Fruit fly (Drosophila melanogaster) whole organism, embryonic: Measurements from ENCODE around the gene dome.

Source experiments
- Bgb ChIP-seq: fragments of 200-800 bp; sonication (Bioruptor generic); IDR thresholded peaks from 2 replicates; pipeline ENCODE4 v1.3.6; 2022; ENCODE audit warnings: missing biosample characterization, missing genetic modification characterization; ENCODE audit not compliant: partially characterized antibody
- CG10366 ChIP-seq: fragments of 200-800 bp; sonication (Bioruptor generic); IDR thresholded peaks from 2 replicates; pipeline ENCODE4 v1.3.6; 2022; ENCODE audit warnings: missing biosample characterization, missing genetic modification characterization
- CG12299 ChIP-seq: fragments of 200-800 bp; sonication (Bioruptor generic); optimal IDR thresholded peaks from 2 replicates; lab custom pipeline; 2018; ENCODE audit warnings: missing biosample characterization, mild to moderate bottlenecking, missing genetic modification characterization
- CG1233 ChIP-seq: fragments of 200-800 bp; sonication (Bioruptor generic); optimal IDR thresholded peaks from 4 replicates; lab custom pipeline; 2018; ENCODE audit warnings: missing biosample characterization, mild to moderate bottlenecking, missing genetic modification characterization
- CG12391 ChIP-seq: fragments of 200-800 bp; sonication (Bioruptor generic); optimal IDR thresholded peaks from 3 replicates; lab custom pipeline; 2018; ENCODE audit warnings: missing biosample characterization, mild to moderate bottlenecking, missing genetic modification characterization, moderate library complexity
- CG12659 ChIP-seq: fragments of 200-800 bp; sonication (Bioruptor generic); optimal IDR thresholded peaks from 3 replicates; lab custom pipeline; 2017; ENCODE audit warnings: mild to moderate bottlenecking, missing biosample characterization, missing genetic modification reagents, missing genetic modification characterization
- CG14014 ChIP-seq: fragments of 200-800 bp; sonication (Bioruptor generic); IDR thresholded peaks from 2 replicates; pipeline ENCODE4 v1.3.6; 2022; ENCODE audit warnings: missing biosample characterization, missing genetic modification characterization
- CG14965 ChIP-seq: fragments of 200-800 bp; sonication (Bioruptor generic); optimal IDR thresholded peaks from 2 replicates; lab custom pipeline; 2016; ENCODE audit warnings: missing biosample characterization, missing genetic modification characterization, borderline replicate concordance
- CG31224 ChIP-seq: fragments of 200-800 bp; sonication (Bioruptor generic); IDR thresholded peaks from 2 replicates; pipeline ENCODE4 v1.3.6; 2022; ENCODE audit warnings: missing biosample characterization, missing genetic modification characterization
- CG32532 ChIP-seq: fragments of 200-800 bp; sonication (Bioruptor generic); IDR thresholded peaks from 2 replicates; pipeline ENCODE4 v1.3.6; 2022; ENCODE audit warnings: missing biosample characterization, missing genetic modification characterization
- CG3838 ChIP-seq: fragments of 200-800 bp; sonication (Bioruptor generic); optimal IDR thresholded peaks from 3 replicates; lab custom pipeline; 2016; ENCODE audit warnings: missing biosample characterization, missing genetic modification characterization
- CG4328 ChIP-seq: fragments of 200-800 bp; sonication (Bioruptor generic); optimal IDR thresholded peaks from 3 replicates; lab custom pipeline; 2017; ENCODE audit warnings: missing biosample characterization, missing genetic modification reagents, missing genetic modification characterization
- CG4424 ChIP-seq: fragments of 200-800 bp; sonication (Bioruptor generic); optimal IDR thresholded peaks from 3 replicates; lab custom pipeline; 2016; ENCODE audit warnings: missing biosample characterization, missing genetic modification characterization
- CG4820 ChIP-seq: fragments of 200-800 bp; sonication (Bioruptor generic); optimal IDR thresholded peaks from 3 replicates; lab custom pipeline; 2016; ENCODE audit warnings: missing biosample characterization, missing genetic modification characterization
- CG5953 ChIP-seq: fragments of 200-800 bp; sonication (Bioruptor generic); IDR thresholded peaks from 2 replicates; pipeline ENCODE4 v1.3.6; 2022; ENCODE audit warnings: missing biosample characterization, missing genetic modification characterization
- CG6254 ChIP-seq: fragments of 200-800 bp; sonication (Bioruptor generic); optimal IDR thresholded peaks from 3 replicates; lab custom pipeline; 2017; ENCODE audit warnings: mild to moderate bottlenecking, missing biosample characterization, missing genetic modification reagents, missing genetic modification characterization
- CG7357 ChIP-seq: fragments of 200-800 bp; sonication (Bioruptor generic); IDR thresholded peaks from 3 replicates; pipeline ENCODE4 v1.3.6; 2022; ENCODE audit warnings: missing biosample characterization, missing genetic modification characterization
- CG9215 ChIP-seq: fragments of 200-800 bp; sonication (Bioruptor generic); IDR thresholded peaks from 2 replicates; pipeline ENCODE4 v1.3.6; 2022; ENCODE audit warnings: missing biosample characterization, missing genetic modification characterization
- CG9817 ChIP-seq: fragments of 200-800 bp; sonication (Bioruptor generic); optimal IDR thresholded peaks from 2 replicates; lab custom pipeline; 2018; ENCODE audit warnings: missing biosample characterization, mild to moderate bottlenecking, missing genetic modification characterization, moderate library complexity
- CkIIα-i1 ChIP-seq: fragments of 200-800 bp; sonication (Bioruptor generic); IDR thresholded peaks from 2 replicates; pipeline ENCODE4 v1.3.6; 2022; ENCODE audit warnings: missing biosample characterization, missing genetic modification characterization
- Dbx ChIP-seq: fragments of 200-800 bp; sonication (Bioruptor generic); IDR thresholded peaks from 3 replicates; pipeline ENCODE4 v1.3.6; 2022; ENCODE audit warnings: missing biosample characterization, missing genetic modification characterization
- Drgx ChIP-seq: fragments of 200-800 bp; sonication (Bioruptor generic); IDR thresholded peaks from 2 replicates; pipeline ENCODE4 v1.3.6; 2022; ENCODE audit warnings: missing biosample characterization, missing genetic modification characterization
- E2f2 ChIP-seq: fragments of 200-800 bp; sonication (Bioruptor generic); IDR thresholded peaks from 2 replicates; pipeline ENCODE4 v1.3.6; 2022; ENCODE audit warnings: missing biosample characterization, missing genetic modification characterization
- ERR ChIP-seq: fragments of 200-800 bp; sonication (Bioruptor generic); optimal IDR thresholded peaks from 2 replicates; lab custom pipeline; 2016; ENCODE audit warnings: missing biosample characterization, missing genetic modification characterization
- Eip74EF ChIP-seq, 2 experiments: fragments of 200-800 bp in 1 of 2; fragments of >200 bp in 1 of 2; sonication (Bioruptor generic) in 1 of 2; optimal IDR thresholded peaks; 2 replicates each; lab custom pipeline; 2017 to 2019; ENCODE audit warnings: missing biosample characterization in 2 of 2, missing genetic modification characterization in 2 of 2, mild to moderate bottlenecking in 1 of 2, moderate library complexity in 1 of 2
- Fer1 ChIP-seq: fragments of 200-800 bp; sonication (Bioruptor generic); optimal IDR thresholded peaks from 2 replicates; lab custom pipeline; 2017; ENCODE audit warnings: missing biosample characterization, mild to moderate bottlenecking, missing genetic modification characterization
- HHEX ChIP-seq: fragments of 200-800 bp; sonication (Bioruptor generic); optimal IDR thresholded peaks from 3 replicates; lab custom pipeline; 2017; ENCODE audit warnings: missing biosample characterization, mild to moderate bottlenecking, missing genetic modification characterization, missing genetic modification reagents
- Hand ChIP-seq: fragments of 200-800 bp; sonication (Bioruptor generic); optimal IDR thresholded peaks from 2 replicates; lab custom pipeline; 2017; ENCODE audit warnings: mild to moderate bottlenecking, missing biosample characterization, missing genetic modification reagents, missing genetic modification characterization
- Nf-YB ChIP-seq: fragments of 200-800 bp; sonication (Bioruptor generic); optimal IDR thresholded peaks from 3 replicates; lab custom pipeline; 2019; ENCODE audit warnings: missing biosample characterization, mild to moderate bottlenecking, missing genetic modification characterization, moderate library complexity
- Oli ChIP-seq: fragments of 200-800 bp; sonication (Bioruptor generic); optimal IDR thresholded peaks from 2 replicates; lab custom pipeline; 2018; ENCODE audit warnings: missing biosample characterization, mild to moderate bottlenecking, missing genetic modification characterization, moderate library complexity
- Ravus ChIP-seq: fragments of 200-800 bp; sonication (Bioruptor generic); IDR thresholded peaks from 2 replicates; pipeline ENCODE4 v1.3.6; 2022; ENCODE audit warnings: missing biosample characterization, missing genetic modification characterization
- Scr ChIP-seq: fragments of 200-800 bp; sonication (Bioruptor generic); IDR thresholded peaks from 2 replicates; pipeline ENCODE4 v1.3.6; 2022; ENCODE audit warnings: missing biosample characterization, missing genetic modification characterization; ENCODE audit not compliant: partially characterized antibody
- Taf1 ChIP-seq: fragments of 200-800 bp; sonication (Bioruptor generic); IDR thresholded peaks from 2 replicates; pipeline ENCODE4 v1.3.6; 2022; ENCODE audit warnings: missing biosample characterization, missing genetic modification characterization
- Usf ChIP-seq: fragments of 200-800 bp; sonication (Bioruptor generic); optimal IDR thresholded peaks from 2 replicates; lab custom pipeline; 2017; ENCODE audit warnings: missing genotype, missing biosample characterization, missing genetic modification characterization
- ac ChIP-seq: fragments of 200-800 bp; sonication (Bioruptor generic); optimal IDR thresholded peaks from 3 replicates; lab custom pipeline; 2017; ENCODE audit warnings: missing biosample characterization, mild to moderate bottlenecking, missing genetic modification characterization
- amos ChIP-seq: fragments of 200-800 bp; sonication (Bioruptor generic); IDR thresholded peaks from 2 replicates; pipeline ENCODE4 v1.3.6; 2022; ENCODE audit warnings: missing biosample characterization, missing genetic modification characterization; ENCODE audit not compliant: partially characterized antibody
- cg ChIP-seq: fragments of 200-800 bp; sonication (Bioruptor generic); optimal IDR thresholded peaks from 3 replicates; lab custom pipeline; 2019; ENCODE audit warnings: missing biosample characterization, mild to moderate bottlenecking, missing genetic modification characterization, moderate library complexity
- corto ChIP-seq: fragments of 200-800 bp; sonication (Bioruptor generic); optimal IDR thresholded peaks from 2 replicates; lab custom pipeline; 2016; ENCODE audit warnings: missing biosample characterization, mild to moderate bottlenecking, missing genetic modification characterization, moderate library complexity
- danr ChIP-seq: fragments of 200-800 bp; sonication (Bioruptor generic); IDR thresholded peaks from 2 replicates; pipeline ENCODE4 v1.3.6; 2022; ENCODE audit warnings: missing biosample characterization, missing genetic modification characterization
- exex ChIP-seq: fragments of 200-800 bp; sonication (Bioruptor generic); optimal IDR thresholded peaks from 4 replicates; lab custom pipeline; 2018; ENCODE audit warnings: missing biosample characterization, mild to moderate bottlenecking, missing genetic modification characterization, moderate library complexity
- grn ChIP-seq: fragments of 200-800 bp; sonication (Bioruptor generic); optimal IDR thresholded peaks from 3 replicates; lab custom pipeline; 2017; ENCODE audit warnings: missing biosample characterization, missing genetic modification characterization
- gt ChIP-seq: fragments of 200-800 bp; sonication (Bioruptor generic); IDR thresholded peaks from 2 replicates; pipeline ENCODE4 v1.3.6; 2022; ENCODE audit warnings: missing biosample characterization, missing genetic modification characterization
- ind ChIP-seq: fragments of 200-800 bp; sonication (Bioruptor generic); optimal IDR thresholded peaks from 3 replicates; lab custom pipeline; 2016; ENCODE audit warnings: missing biosample characterization, missing genetic modification characterization
- onecut ChIP-seq: fragments of 200-800 bp; sonication (Bioruptor generic); IDR thresholded peaks from 2 replicates; pipeline ENCODE4 v1.3.6; 2022; ENCODE audit warnings: missing biosample characterization, missing genetic modification characterization
- peb ChIP-seq: fragments of 200-800 bp; sonication (Bioruptor generic); IDR thresholded peaks from 2 replicates; pipeline ENCODE4 v1.3.6; 2022; ENCODE audit warnings: missing biosample characterization, missing genetic modification characterization
- rib ChIP-seq: fragments of 200-800 bp; sonication (Bioruptor generic); IDR thresholded peaks from 2 replicates; pipeline ENCODE4 v1.3.6; 2022; ENCODE audit warnings: missing biosample characterization, missing genetic modification characterization
- sqz ChIP-seq: fragments of 200-800 bp; sonication (Bioruptor generic); optimal IDR thresholded peaks from 3 replicates; lab custom pipeline; 2018; ENCODE audit warnings: missing biosample characterization, mild to moderate bottlenecking, missing genetic modification characterization
- tap ChIP-seq: fragments of 200-800 bp; optimal IDR thresholded peaks from 3 replicates; lab custom pipeline; 2019; ENCODE audit warnings: missing biosample characterization, mild to moderate bottlenecking, missing genetic modification characterization, moderate library complexity
- tin ChIP-seq: fragments of 200-800 bp; sonication (Bioruptor generic); optimal IDR thresholded peaks from 3 replicates; lab custom pipeline; 2016; ENCODE audit warnings: missing biosample characterization, missing genetic modification characterization
- zfh2 ChIP-seq: fragments of 200-800 bp; sonication (Bioruptor generic); optimal IDR thresholded peaks from 2 replicates; lab custom pipeline; 2016; ENCODE audit warnings: missing biosample characterization, missing genetic modification characterization

dome gene

DNA sequence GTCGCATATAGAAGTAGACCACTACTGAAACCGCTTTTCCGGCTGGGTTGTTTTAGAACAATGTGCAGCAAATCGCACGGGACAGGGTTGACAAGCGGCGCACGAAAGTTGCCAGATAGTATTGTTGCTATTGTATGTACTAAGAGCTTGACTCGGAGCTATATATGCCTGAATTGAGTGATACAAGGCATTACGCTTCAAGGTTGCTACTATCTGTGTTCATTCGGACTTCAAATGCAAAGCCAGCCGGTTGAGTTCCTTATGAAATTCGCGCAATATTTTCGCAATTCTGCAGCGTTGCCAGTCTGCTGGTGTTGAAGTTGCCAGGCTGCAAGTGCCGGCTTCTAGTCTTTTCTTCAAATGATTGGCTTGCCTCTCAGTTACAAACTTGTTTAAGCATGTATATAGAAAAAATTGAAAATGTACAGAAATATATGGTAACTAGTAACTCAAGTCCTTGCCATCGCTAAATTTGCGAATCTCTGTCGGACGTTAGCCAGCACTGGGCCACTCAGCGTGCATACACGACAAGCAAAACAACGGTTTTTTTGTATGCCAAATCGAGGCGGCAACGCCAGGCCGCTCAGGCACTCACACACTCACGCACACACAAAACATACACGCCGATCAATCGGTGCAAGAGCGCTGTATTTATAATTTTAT lies 31.4 kb downstream of the dome start, which contains the start of the genes Ranbp21 and Elys (continued):
- peak; percentile 55 for TF ChIP-seq CG10366 (GFP tag; lab: Robert Waterston, UW)
- TF ChIP-seq CG4820: peak; percentile 16
- TF ChIP-seq E2f2: peak; percentile 61
- no peak for TF ChIP-seq CG12299
- TF ChIP-seq grn (GFP tag; lab: Kevin White, UChicago): no peak
- no peak for TF ChIP-seq Drgx (GFP tag; lab: Robert Waterston, UW)
- TF ChIP-seq Bgb (GFP tag; lab: Robert Waterston, UW): peak; percentile 31; the same call in 1 of the 2 replicates
- TF ChIP-seq danr (GFP tag; lab: Robert Waterston, UW): no peak
- no peak for TF ChIP-seq CG14965 (GFP tag; lab: Kevin White, UChicago)
- TF ChIP-seq CG14014 (GFP tag; lab: Robert Waterston, UW): 0 out of 2 replicates have a peak, but pooled peaks have one; percentile 29
- TF ChIP-seq ERR: no peak
- no peak for TF ChIP-seq Fer1 (GFP tag; lab: Kevin White, UChicago)
- peak; percentile 62 for TF ChIP-seq CG9215
- no peak for TF ChIP-seq HHEX
- TF ChIP-seq onecut (GFP tag; lab: Robert Waterston, UW): peak; percentile 24; the same call in 1 of the 2 replicates
- peak; percentile 50 for TF ChIP-seq Scr (GFP tag; lab: Robert Waterston, UW)
- TF ChIP-seq CG4424: no peak
- peak; percentile 69 for TF ChIP-seq cg (GFP tag; lab: Kevin White, UChicago)
- no peak for TF ChIP-seq Eip74EF (GFP tag; optimal IDR thresholded peaks at IDR 0.05; lab: Kevin White, UChicago)
- TF ChIP-seq CG7357 (GFP tag; lab: Robert Waterston, UW): peak; percentile 42; the same call in 1 of the 3 replicates
- TF ChIP-seq amos: peak; percentile 55; the same call in 1 of the 2 replicates
- TF ChIP-seq CG32532: peak; percentile 40; the same call in 1 of the 2 replicates
- TF ChIP-seq Nf-YB (GFP tag; lab: Kevin White, UChicago): no peak
- peak; percentile 59 for TF ChIP-seq ind (GFP tag; lab: Kevin White, UChicago)
- no peak for TF ChIP-seq ac
- TF ChIP-seq gt (GFP tag; lab: Robert Waterston, UW): no peak
- peak; percentile 48 for TF ChIP-seq tin (GFP tag; lab: Kevin White, UChicago)
- peak; percentile 72 for TF ChIP-seq Dbx (GFP tag; lab: Robert Waterston, UW)
- peak; percentile 23 for TF ChIP-seq CG1233 (GFP tag; lab: Kevin White, UChicago)
- no peak for TF ChIP-seq CG6254
- TF ChIP-seq rib (GFP tag; lab: Robert Waterston, UW): peak; percentile 86
- peak; percentile 69 for TF ChIP-seq CG12659 (GFP tag; lab: Kevin White, UChicago)
- TF ChIP-seq CG3838 (GFP tag; lab: Kevin White, UChicago): no peak
- TF ChIP-seq Usf (GFP tag; lab: Kevin White, UChicago): no peak
- TF ChIP-seq CG5953 (GFP tag; lab: Robert Waterston, UW): no peak
- no peak for TF ChIP-seq Hand (GFP tag; lab: Kevin White, UChicago)
- TF ChIP-seq CG4328 (GFP tag; lab: Kevin White, UChicago): peak; percentile 10
- TF ChIP-seq CG12391 (tag; lab: Kevin White, UChicago): peak; percentile 50
- TF ChIP-seq CkIIα-i1 (GFP tag; lab: Robert Waterston, UW): no peak
- TF ChIP-seq tap (tag; lab: Kevin White, UChicago): no peak
- peak; percentile 50 for TF ChIP-seq CG9817
- TF ChIP-seq zfh2: peak; percentile 75
- no peak for TF ChIP-seq Ravus (GFP tag; lab: Robert Waterston, UW)
- no peak for TF ChIP-seq sqz
- no peak for TF ChIP-seq Oli (tag; lab: Kevin White, UChicago)
- no peak for TF ChIP-seq corto (GFP tag; lab: Kevin White, UChicago)
- TF ChIP-seq peb (GFP tag; lab: Robert Waterston, UW): no peak
- no peak for TF ChIP-seq exex (tag; lab: Kevin White, UChicago)
- peak; percentile 47; the same call in 1 of the 2 replicates for TF ChIP-seq CG31224 (GFP tag; lab: Robert Waterston, UW)
- TF ChIP-seq Taf1 (GFP tag; lab: Robert Waterston, UW): no peak
